Worm (Caenorhabditis elegans) whole organism, L4 larva: ENCODE results near the gene ugt-46.

Experiments
- F10B5.3 ChIP-seq: sonication (generic microtip); optimal IDR thresholded peaks from 2 replicates; lab custom pipeline; 2016; ENCODE audit warnings: mild to moderate bottlenecking, missing genetic modification characterization, missing compliant biosample characterization
- F26F4.8 ChIP-seq: fragments of 200-800 bp; sonication (Bioruptor generic); conservative IDR thresholded peaks from 2 replicates; pipeline ENCODE4 v1.3.6; 2022; ENCODE audit warnings: missing genetic modification characterization, missing compliant biosample characterization
- Y5F2A.4 ChIP-seq: fragments of 200-800 bp; sonication (Bioruptor generic); optimal IDR thresholded peaks from 2 replicates; lab custom pipeline; 2018; ENCODE audit warnings: mild to moderate bottlenecking, missing genetic modification characterization, missing compliant biosample characterization
- aha-1 ChIP-seq: fragments of 150-350 bp; peaks from one replicate; lab custom pipeline; 2014; ENCODE audit warnings: missing biosample characterization, missing genetic modification characterization
- daf-16 ChIP-seq, 3 experiments: sonication (generic microtip); optimal IDR thresholded peaks; 2 replicates each; lab custom pipeline; 2016 to 2017; ENCODE audit warnings: missing genetic modification characterization in 3 of 3, missing genetic modification reagents in 3 of 3, mild to moderate bottlenecking in 2 of 3, missing compliant biosample characterization in 2 of 3, missing biosample characterization in 1 of 3, moderate library complexity in 1 of 3
- daf-8 ChIP-seq: fragments of 200-800 bp; sonication (Bioruptor generic); IDR thresholded peaks from 2 replicates; pipeline ENCODE4 v1.3.6; 2022; ENCODE audit warnings: missing genetic modification characterization, missing compliant biosample characterization
- dmd-6 ChIP-seq: fragments of 200-800 bp; sonication (Bioruptor generic); IDR thresholded peaks from 2 replicates; pipeline ENCODE4 v1.3.6; 2022; ENCODE audit warnings: missing genetic modification reagents, missing genetic modification characterization, missing compliant biosample characterization
- dmd-8 ChIP-seq: fragments of 200-800 bp; sonication (Bioruptor generic); IDR thresholded peaks from 2 replicates; pipeline ENCODE4 v1.3.6; 2022; ENCODE audit warnings: missing genetic modification characterization, missing compliant biosample characterization
- dpl-1 ChIP-seq: fragments of 150-350 bp; optimal IDR thresholded peaks from 2 replicates; lab custom pipeline; 2014; ENCODE audit warnings: missing biosample characterization, missing genetic modification reagents, missing genetic modification characterization
- fos-1 ChIP-seq: fragments of 150-350 bp; optimal IDR thresholded peaks from 2 replicates; lab custom pipeline; 2014; ENCODE audit warnings: missing biosample characterization, missing genetic modification characterization
- hlh-11 ChIP-seq: fragments of 200-800 bp; sonication (Bioruptor generic); optimal IDR thresholded peaks from 2 replicates; lab custom pipeline; 2018; ENCODE audit warnings: mild to moderate bottlenecking, missing genetic modification characterization, missing compliant biosample characterization
- hlh-30 ChIP-seq: sonication (generic microtip); optimal IDR thresholded peaks from 2 replicates; lab custom pipeline; 2017; ENCODE audit warnings: antibody characterized with exemption, mild to moderate bottlenecking, missing genetic modification characterization, missing compliant biosample characterization; ENCODE audit not compliant: insufficient read depth
- hmg-1.1 ChIP-seq: fragments of 200-800 bp; sonication (Bioruptor generic); IDR thresholded peaks from 2 replicates; pipeline ENCODE4 v1.3.6; 2022; ENCODE audit warnings: missing genetic modification reagents, missing genetic modification characterization, missing compliant biosample characterization
- lim-7 ChIP-seq: fragments of 200-800 bp; sonication (Bioruptor generic); IDR thresholded peaks from 2 replicates; pipeline ENCODE4 v1.3.6; 2022; ENCODE audit warnings: missing genetic modification characterization, missing compliant biosample characterization
- lin-39 ChIP-seq: fragments of 150-350 bp; optimal IDR thresholded peaks from 2 replicates; lab custom pipeline; 2014; ENCODE audit warnings: missing biosample characterization, missing genetic modification reagents, missing genetic modification characterization
- lir-3 ChIP-seq: sonication (generic microtip); optimal IDR thresholded peaks from 2 replicates; lab custom pipeline; 2016; ENCODE audit warnings: mild to moderate bottlenecking, missing genetic modification characterization, missing compliant biosample characterization
- lsy-2 ChIP-seq, 2 experiments: fragments of 150-350 bp in 1 of 2; sonication (generic microtip) in 1 of 2; optimal IDR thresholded peaks; 2 replicates each; lab custom pipeline; 2014 to 2017; ENCODE audit warnings: missing biosample characterization in 2 of 2, missing genetic modification characterization in 2 of 2
- nhr-11 ChIP-seq: fragments of 150-350 bp; optimal IDR thresholded peaks from 2 replicates; lab custom pipeline; 2014; ENCODE audit warnings: missing biosample characterization, missing genetic modification characterization
- nhr-111 ChIP-seq: fragments of 200-800 bp; sonication (Bioruptor generic); optimal IDR thresholded peaks from 2 replicates; lab custom pipeline; 2018; ENCODE audit warnings: mild to moderate bottlenecking, missing genetic modification characterization, missing compliant biosample characterization
- nhr-28 ChIP-seq: fragments of 150-350 bp; optimal IDR thresholded peaks from 2 replicates; lab custom pipeline; 2014; ENCODE audit warnings: missing biosample characterization, missing genetic modification characterization
- nhr-42 ChIP-seq: fragments of 200-800 bp; sonication (Bioruptor generic); IDR thresholded peaks from 2 replicates; pipeline ENCODE4 v1.3.6; 2022; ENCODE audit warnings: missing genetic modification characterization, missing compliant biosample characterization
- nhr-77 ChIP-seq: fragments of 150-350 bp; optimal IDR thresholded peaks from 2 replicates; lab custom pipeline; 2014; ENCODE audit warnings: missing biosample characterization, missing genetic modification characterization
- php-3 ChIP-seq: fragments of 200-800 bp; sonication (Bioruptor generic); IDR thresholded peaks from 2 replicates; pipeline ENCODE4 v1.3.6; 2022; ENCODE audit warnings: missing genetic modification reagents, missing genetic modification characterization, missing compliant biosample characterization
- pqm-1 ChIP-seq: sonication (generic microtip); optimal IDR thresholded peaks from 2 replicates; lab custom pipeline; 2017; ENCODE audit warnings: missing biosample characterization, missing genetic modification characterization
- saeg-2 ChIP-seq: fragments of 200-800 bp; sonication (Bioruptor generic); IDR thresholded peaks from 2 replicates; pipeline ENCODE4 v1.3.6; 2022; ENCODE audit warnings: missing genetic modification reagents, missing genetic modification characterization, missing compliant biosample characterization
- set-16 ChIP-seq: fragments of 200-800 bp; sonication (Bioruptor generic); IDR thresholded peaks from 2 replicates; pipeline ENCODE4 v1.3.6; 2022; ENCODE audit warnings: missing genetic modification reagents, missing genetic modification characterization, missing compliant biosample characterization
- zfp-2 ChIP-seq: sonication (generic microtip); optimal IDR thresholded peaks from 2 replicates; lab custom pipeline; 2016; ENCODE audit warnings: mild to moderate bottlenecking, missing genetic modification characterization, missing compliant biosample characterization
- zfp-3 ChIP-seq: fragments of 200-800 bp; sonication (Bioruptor generic); conservative IDR thresholded peaks from 2 replicates; pipeline ENCODE4 v1.3.6; 2022; ENCODE audit warnings: missing genetic modification reagents, missing genetic modification characterization, missing compliant biosample characterization
- ztf-7 ChIP-seq: fragments of 150-350 bp; optimal IDR thresholded peaks from 2 replicates; lab custom pipeline; 2014; ENCODE audit warnings: missing biosample characterization, missing genetic modification characterization

Gene ugt-46

DNA sequence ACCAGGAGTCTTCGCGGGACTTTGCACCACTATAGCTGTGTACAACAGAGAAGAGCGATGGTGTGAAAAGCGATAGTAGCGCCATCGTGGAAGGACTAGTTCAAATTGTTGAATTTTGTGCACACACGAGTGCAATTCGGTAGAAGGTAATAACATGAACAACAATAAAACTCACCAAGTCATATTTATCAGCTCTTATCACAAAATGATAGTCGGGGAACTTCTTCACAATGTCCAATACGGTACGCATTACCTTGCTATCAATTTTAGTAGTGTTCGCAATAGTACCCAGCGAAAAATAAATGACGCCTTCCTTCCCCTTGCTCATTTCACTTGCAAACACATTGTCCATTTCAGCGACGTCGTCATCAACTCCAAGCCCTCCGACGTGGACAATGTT lies 2.4 kb downstream of the ugt-46 start:
- TF ChIP-seq nhr-42 (GFP tag; lab: Robert Waterston, UW) (no peak), daf-16 (GFP tag; optimal IDR thresholded peaks at IDR 0.05; lab: Kevin White, UChicago) (no peak), daf-16 (tag; optimal IDR thresholded peaks at IDR 0.05; lab: Kevin White, UChicago) (peak; percentile 30), php-3 (GFP tag; lab: Robert Waterston, UW) (peak; percentile 70), aha-1 (tag; lab: Kevin White, UChicago) (peak; percentile 63), set-16 (GFP tag; lab: Robert Waterston, UW) (no peak), nhr-11 (tag; lab: Kevin White, UChicago) (no peak), nhr-28 (tag; lab: Kevin White, UChicago) (peak; percentile 49), pqm-1 (tag; lab: Kevin White, UChicago) (peak; percentile 51)

DNA sequence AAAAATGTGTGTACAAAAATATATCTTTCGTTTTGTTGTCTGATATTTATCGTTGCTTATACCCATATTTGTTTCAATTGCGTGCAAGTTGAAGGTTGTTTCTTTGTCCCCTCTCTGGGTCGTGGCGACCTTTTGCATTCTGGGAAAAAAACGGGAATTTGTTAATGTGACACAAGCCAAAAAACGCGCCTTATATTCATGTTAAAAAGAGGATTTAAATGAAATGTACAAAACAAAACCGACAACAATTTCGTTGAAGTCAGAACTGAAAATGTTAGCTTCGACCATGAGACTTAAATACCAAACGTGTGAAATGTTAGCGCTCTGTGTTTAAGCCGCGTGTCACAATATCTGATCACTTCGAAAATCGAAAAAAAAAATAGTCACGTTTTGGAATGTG lies 5.6 kb downstream of the ugt-46 start:
- TF ChIP-seq aha-1 (tag; lab: Kevin White, UChicago): peak; percentile 93
- TF ChIP-seq hlh-11: no peak

DNA sequence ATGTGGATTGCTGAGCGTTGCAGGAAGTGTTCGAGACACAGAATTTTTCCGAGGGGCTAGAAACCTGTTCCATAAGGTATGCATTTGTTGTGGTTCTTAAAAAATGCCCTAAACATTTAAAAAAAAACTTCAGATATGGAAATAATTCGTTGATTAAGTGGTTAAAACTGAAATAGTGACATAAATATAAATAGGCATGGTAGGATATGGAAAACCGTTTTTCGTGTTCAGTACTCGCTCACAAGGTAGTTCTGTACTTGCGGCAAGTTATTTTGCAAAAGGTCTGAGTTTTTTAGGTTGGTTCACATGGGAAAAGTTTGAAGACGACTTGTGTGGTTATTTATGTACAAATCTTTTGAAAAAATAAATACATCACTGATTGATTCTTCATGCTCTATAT lies 9.2 kb downstream of the ugt-46 start, which contains the start of gene B0310.3:
Gene B0310.3, minus strand, starts transcription at position 101 of the 400 bp plus-strand sequence.
- TF ChIP-seq ztf-7 (tag; lab: Kevin White, UChicago) (no peak), F26F4.8 (no peak), zfp-3 (GFP tag; lab: Robert Waterston, UW) (no peak), fos-1 (tag; lab: Kevin White, UChicago) (no peak), daf-16 (GFP tag; optimal IDR thresholded peaks at IDR 0.05; lab: Kevin White, UChicago) (no peak), daf-16 (tag; optimal IDR thresholded peaks at IDR 0.05; lab: Kevin White, UChicago) (no peak), nhr-77 (tag; lab: Kevin White, UChicago) (no peak), lin-39 (no peak), hmg-1.1 (no peak), zfp-2 (tag; lab: Kevin White, UChicago) (no peak), Y5F2A.4 (GFP tag; lab: Kevin White, UChicago) (no peak), F10B5.3 (tag; lab: Kevin White, UChicago) (no peak), daf-8 (GFP tag; lab: Robert Waterston, UW) (no peak), saeg-2 (GFP tag; lab: Robert Waterston, UW) (no peak), aha-1 (tag; lab: Kevin White, UChicago) (no peak), lir-3 (tag; lab: Kevin White, UChicago) (no peak), dmd-8 (GFP tag; lab: Robert Waterston, UW) (no peak), nhr-111 (GFP tag; lab: Kevin White, UChicago) (no peak), lim-7 (GFP tag; lab: Robert Waterston, UW) (no peak)

DNA sequence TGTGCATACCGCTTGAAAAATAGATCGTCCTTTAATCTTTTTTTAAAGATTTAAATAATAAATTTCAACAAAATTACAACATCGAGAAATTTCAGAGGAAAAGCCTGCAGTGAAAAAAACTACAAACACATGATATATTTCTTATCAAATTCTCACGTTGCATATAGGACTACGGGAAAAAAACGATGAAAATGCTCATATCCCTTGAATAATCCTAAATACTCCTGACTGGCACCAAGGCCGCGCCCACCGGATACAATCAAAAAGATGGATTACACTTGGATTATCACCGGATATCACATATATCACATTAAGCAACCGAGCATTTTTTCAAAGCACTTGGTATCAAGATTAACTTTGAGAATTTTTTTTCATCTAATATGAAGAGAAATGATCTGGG lies 16.1 kb downstream of the ugt-46 start:
- TF ChIP-seq aha-1 (tag; lab: Kevin White, UChicago): peak; percentile 62
- TF ChIP-seq hlh-30 (tag; lab: Kevin White, UChicago): no peak

DNA sequence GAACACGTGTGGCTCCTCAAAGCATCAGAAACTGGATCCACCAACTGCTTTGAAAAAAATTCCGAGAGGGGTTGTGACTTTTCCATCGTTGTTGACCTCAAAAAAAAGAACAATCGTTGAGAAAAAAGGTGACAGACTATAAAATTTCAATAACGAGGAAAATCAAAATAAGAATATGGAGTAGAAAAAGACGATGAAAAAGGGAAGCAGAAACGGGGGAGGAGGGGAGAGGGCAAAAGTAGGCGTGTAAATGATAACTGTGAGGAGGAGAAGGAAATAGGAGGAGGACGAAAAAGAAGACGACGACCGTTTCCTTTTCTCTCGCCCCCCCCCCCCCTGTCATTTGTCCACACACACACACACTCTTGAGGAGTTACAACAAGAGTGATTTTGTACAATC lies 23.2 kb downstream of the ugt-46 start, which contains the start of gene B0310.2:
Gene B0310.2, minus strand, starts transcription at position 101 of the 400 bp plus-strand sequence.
- no peak for TF ChIP-seq ztf-7 (tag; lab: Kevin White, UChicago)
- no peak for TF ChIP-seq dmd-6 (GFP tag; lab: Robert Waterston, UW)

DNA sequence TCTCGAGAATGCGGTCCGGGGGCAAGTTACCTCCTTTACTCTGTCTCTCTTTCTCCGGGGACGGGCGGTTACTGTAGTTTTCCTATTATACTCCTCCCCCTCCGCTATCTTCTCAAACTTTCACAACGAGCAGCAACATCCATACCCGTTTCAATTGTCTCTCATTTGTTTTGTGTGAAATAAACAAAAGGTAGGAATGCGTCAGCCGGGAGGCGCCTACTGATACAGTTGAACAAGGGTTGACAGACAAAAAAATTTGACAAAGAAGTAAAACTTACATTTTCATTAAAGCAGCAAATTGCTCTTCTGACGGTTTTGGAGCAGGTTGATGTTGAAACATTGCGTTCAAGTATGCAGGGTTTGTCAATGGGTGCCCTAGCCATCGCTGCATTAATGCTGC lies 25.1 kb downstream of the ugt-46 start:
- TF ChIP-seq lsy-2 (tag; optimal IDR thresholded peaks at IDR 0.05; lab: Kevin White, UChicago): no peak
- peak; percentile 94 for TF ChIP-seq aha-1 (tag; lab: Kevin White, UChicago)
- no peak for TF ChIP-seq dpl-1 (GFP tag; lab: Kevin White, UChicago)
- no peak for TF ChIP-seq F26F4.8
